Worm (Caenorhabditis elegans) whole organism, mixed stage, embryonic: ENCODE data around the gene F38H4.5.
A peak's percentile ranks its signal among the peaks of the same experiment; 100 is the strongest.

ENCODE experiments used
- blmp-1 ChIP-seq: fragments of 150-350 bp; optimal IDR thresholded peaks from 2 replicates; lab custom pipeline; 2014; ENCODE audit warnings: missing biosample characterization, missing genetic modification characterization
- elt-3 ChIP-seq: fragments of 150-350 bp; optimal IDR thresholded peaks from 2 replicates; lab custom pipeline; 2014; ENCODE audit warnings: missing biosample characterization, missing genetic modification characterization
- flh-1 ChIP-seq: fragments of 200-800 bp; sonication (Bioruptor generic); optimal IDR thresholded peaks from 2 replicates; lab custom pipeline; 2018; ENCODE audit warnings: mild to moderate bottlenecking, missing genetic modification characterization, moderate library complexity, missing compliant biosample characterization
- mep-1 ChIP-seq: fragments of 150-350 bp; optimal IDR thresholded peaks from 2 replicates; lab custom pipeline; 2017; ENCODE audit warnings: missing biosample characterization, missing genetic modification reagents, missing genetic modification characterization, inconsistent platforms
- mls-2 ChIP-seq: sonication (generic microtip); optimal IDR thresholded peaks from 2 replicates; lab custom pipeline; 2016; ENCODE audit warnings: mild to moderate bottlenecking, missing genetic modification characterization, moderate library complexity, missing compliant biosample characterization
- nhr-237 ChIP-seq: fragments of 150-350 bp; optimal IDR thresholded peaks from 2 replicates; lab custom pipeline; 2014; ENCODE audit warnings: missing biosample characterization, missing genetic modification characterization
- nhr-28 ChIP-seq: fragments of 150-350 bp; optimal IDR thresholded peaks from 2 replicates; lab custom pipeline; 2014; ENCODE audit warnings: missing biosample characterization, missing genetic modification characterization
- pha-4 ChIP-seq: fragments of 150-350 bp; optimal IDR thresholded peaks from 2 replicates; lab custom pipeline; 2018; ENCODE audit warnings: missing biosample characterization, missing genetic modification reagents, missing genetic modification characterization
- snpc-4 ChIP-seq: fragments of 150-350 bp; optimal IDR thresholded peaks from 2 replicates; lab custom pipeline; 2014; ENCODE audit warnings: missing biosample characterization, missing genetic modification characterization
- sptf-1 ChIP-seq: sonication (generic microtip); optimal IDR thresholded peaks from 2 replicates; lab custom pipeline; 2017; ENCODE audit warnings: mild to moderate bottlenecking, missing genetic modification characterization, moderate library complexity, missing compliant biosample characterization
- tbx-8 ChIP-seq: fragments of 200-800 bp; sonication (Bioruptor generic); optimal IDR thresholded peaks from 2 replicates; lab custom pipeline; 2018; ENCODE audit warnings: mild to moderate bottlenecking, missing genetic modification characterization, moderate library complexity, missing compliant biosample characterization
- unc-62 ChIP-seq: fragments of 150-350 bp; optimal IDR thresholded peaks from 2 replicates; lab custom pipeline; 2014; ENCODE audit warnings: missing biosample characterization, missing genetic modification reagents, missing genetic modification characterization
- zip-8 ChIP-seq: fragments of 150-350 bp; optimal IDR thresholded peaks from 2 replicates; lab custom pipeline; 2014; ENCODE audit warnings: missing biosample characterization, missing genetic modification characterization
- ztf-11 ChIP-seq: fragments of 150-350 bp; optimal IDR thresholded peaks from 2 replicates; lab custom pipeline; 2014; ENCODE audit warnings: missing biosample characterization, missing genetic modification characterization

DNA sequence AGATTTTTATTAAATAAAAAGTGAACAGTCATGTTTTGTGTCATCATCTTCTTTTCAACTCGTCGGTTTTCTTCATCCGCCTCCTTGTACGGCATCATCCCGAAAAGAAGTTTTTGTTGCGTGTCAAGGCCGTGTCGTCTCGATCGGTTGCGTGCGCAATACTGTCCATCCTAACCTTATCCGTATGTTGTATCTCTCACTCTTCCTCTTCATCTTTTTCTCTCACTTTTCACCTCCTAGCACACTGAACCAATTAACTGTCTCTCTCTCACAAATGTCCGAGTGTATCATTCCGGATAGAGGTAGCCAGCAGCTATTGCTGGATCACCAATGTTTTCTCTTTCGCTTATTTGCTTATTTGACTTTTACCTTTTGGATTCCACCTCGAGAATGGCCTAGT is 31.5 kb downstream of the F38H4.5 start:
- TF ChIP-seq nhr-28 (tag; lab: Kevin White, UChicago) (no peak), snpc-4 (no peak), ztf-11 (tag; lab: Kevin White, UChicago) (no peak), unc-62 (GFP tag; lab: Kevin White, UChicago) (peak; percentile 41), pha-4 (tag; lab: Kevin White, UChicago) (no peak), elt-3 (tag; lab: Kevin White, UChicago) (no peak), zip-8 (tag; lab: Kevin White, UChicago) (no peak), blmp-1 (tag; lab: Kevin White, UChicago) (peak; percentile 63), tbx-8 (no peak), mep-1 (tag; lab: Kevin White, UChicago) (no peak), sptf-1 (tag; lab: Kevin White, UChicago) (no peak), nhr-237 (tag; lab: Kevin White, UChicago) (no peak), flh-1 (GFP tag; lab: Kevin White, UChicago) (no peak), mls-2 (tag; lab: Kevin White, UChicago) (no peak)
